Fruit fly (Drosophila melanogaster): ENCODE data around the gene Vps45.
A peak's percentile ranks its signal among the peaks of the same experiment; 100 is the strongest.

Vps45 gene

dm6 chr3R:9590952-9591532, 27.3 kb downstream of the Vps45 start, which contains the start of the genes bocks and CG8312 (continued):
- no peak for TF ChIP-seq klu (GFP tag; IDR thresholded peaks at IDR 0.05)
- TF ChIP-seq CG16779 (GFP tag; IDR thresholded peaks at IDR 0.05), result no peak
- TF ChIP-seq CG9727 (GFP tag; optimal IDR thresholded peaks at IDR 0.05), result peak; percentile 28
- TF ChIP-seq MTF-1 (GFP tag; optimal IDR thresholded peaks at IDR 0.05; ENCODE audit: borderline replicate concordance), result no peak
- TF ChIP-seq CG10147 (GFP tag; optimal IDR thresholded peaks at IDR 0.05), result peak; percentile 47
- TF ChIP-seq CG11695 (GFP tag; IDR thresholded peaks at IDR 0.05), result no peak
- no peak for TF ChIP-seq D19A (tag; optimal IDR thresholded peaks at IDR 0.05)
- peak; percentile 48 for TF ChIP-seq Fer1 (GFP tag; optimal IDR thresholded peaks at IDR 0.05)
- peak; percentile 42 for TF ChIP-seq CG18764 (GFP tag; optimal IDR thresholded peaks at IDR 0.05)
- peak; percentile 21 for TF ChIP-seq Deaf1 (tag; optimal IDR thresholded peaks at IDR 0.05)
- no peak for TF ChIP-seq unpg (GFP tag; optimal IDR thresholded peaks at IDR 0.05)
- TF ChIP-seq CG12942 (GFP tag; optimal IDR thresholded peaks at IDR 0.05), result peak; percentile 5
- TF ChIP-seq NC2β (GFP tag; optimal IDR thresholded peaks at IDR 0.05), result peak; percentile 77
- TF ChIP-seq Lpt (GFP tag; optimal IDR thresholded peaks at IDR 0.05), result no peak
- TF ChIP-seq BEAF-32 (GFP tag; optimal IDR thresholded peaks at IDR 0.05), result peak; percentile 96
- no peak for TF ChIP-seq dimm (GFP tag; IDR thresholded peaks at IDR 0.05)
- peak; percentile 30 for TF ChIP-seq her (GFP tag; optimal IDR thresholded peaks at IDR 0.05)
- no peak for TF ChIP-seq bbx (GFP tag; IDR thresholded peaks at IDR 0.05; ENCODE audit: partially characterized antibody)
- TF ChIP-seq crol (GFP tag; IDR thresholded peaks at IDR 0.05), result no peak
- TF ChIP-seq sc (optimal IDR thresholded peaks at IDR 0.05), result no peak
- TF ChIP-seq sc (GFP tag; optimal IDR thresholded peaks at IDR 0.05), result no peak
- TF ChIP-seq NC2α (GFP tag; optimal IDR thresholded peaks at IDR 0.05), result no peak
- peak; percentile 99 for TF ChIP-seq pzg (GFP tag; optimal IDR thresholded peaks at IDR 0.05)
- TF ChIP-seq CG16813 (GFP tag; IDR thresholded peaks at IDR 0.05; ENCODE audit: partially characterized antibody), result no peak
- TF ChIP-seq Hr39 (optimal IDR thresholded peaks at IDR 0.05), result no peak
- no peak for TF ChIP-seq D19B (GFP tag; optimal IDR thresholded peaks at IDR 0.05)
- TF ChIP-seq eve (GFP tag; optimal IDR thresholded peaks at IDR 0.05), result no peak
- TF ChIP-seq YL-1 (GFP tag; optimal IDR thresholded peaks at IDR 0.05), result peak; percentile 70
- TF ChIP-seq chm (GFP tag; IDR thresholded peaks at IDR 0.05), result no peak
- no peak for TF ChIP-seq TFAM (GFP tag; optimal IDR thresholded peaks at IDR 0.05)
- TF ChIP-seq CG3065 (GFP tag; optimal IDR thresholded peaks at IDR 0.05), result no peak
- TF ChIP-seq CG8944 (GFP tag; optimal IDR thresholded peaks at IDR 0.05), result peak; percentile 5
- TF ChIP-seq CG4360 (GFP tag; IDR thresholded peaks at IDR 0.05), result no peak
- no peak for TF ChIP-seq exex (tag; optimal IDR thresholded peaks at IDR 0.05)
- TF ChIP-seq CG5180 (GFP tag; optimal IDR thresholded peaks at IDR 0.05), result no peak
- TF ChIP-seq CG10209 (GFP tag; optimal IDR thresholded peaks at IDR 0.05), result peak; percentile 16
- TF ChIP-seq ara (GFP tag; IDR thresholded peaks at IDR 0.05), result no peak
- TF ChIP-seq CG9437 (GFP tag; optimal IDR thresholded peaks at IDR 0.05), result no peak
- peak; percentile 72 for TF ChIP-seq Myb (GFP tag; optimal IDR thresholded peaks at IDR 0.05)
- TF ChIP-seq Elba2 (GFP tag; optimal IDR thresholded peaks at IDR 0.05), result no peak
- TF ChIP-seq Max (GFP tag; optimal IDR thresholded peaks at IDR 0.05), result peak; percentile 76

dm6 chr3R:9591769-9592388, 28.2 kb downstream of the Vps45 start:
- peak; percentile 3 for TF ChIP-seq CG15696 (tag; optimal IDR thresholded peaks at IDR 0.05)
- TF ChIP-seq tll (GFP tag; optimal IDR thresholded peaks at IDR 0.05), result peak in 1 of 2 experiments; percentile 7
- peak; percentile 14 for TF ChIP-seq dmrt11E (tag; optimal IDR thresholded peaks at IDR 0.05)
- peak; percentile 16 for TF ChIP-seq nom (GFP tag; optimal IDR thresholded peaks at IDR 0.05)
- TF ChIP-seq sqz (GFP tag; optimal IDR thresholded peaks at IDR 0.05), result peak; percentile 56
- TF ChIP-seq sd (tag; optimal IDR thresholded peaks at IDR 0.05), result peak; percentile 71
- TF ChIP-seq grn (GFP tag; optimal IDR thresholded peaks at IDR 0.05), result peak; percentile 79
- peak; percentile 4 for TF ChIP-seq CG11504 (tag; optimal IDR thresholded peaks at IDR 0.05)
- no peak for TF ChIP-seq HLHmδ (GFP tag; optimal IDR thresholded peaks at IDR 0.05)
- TF ChIP-seq Vsx1 (GFP tag; optimal IDR thresholded peaks at IDR 0.05), result peak; percentile 61
- peak; percentile 3 for TF ChIP-seq zen (tag; optimal IDR thresholded peaks at IDR 0.05)

All from whole organism, embryonic.